Fruit fly (Drosophila melanogaster) whole organism, embryonic: ENCODE measurements around the gene Ilp7.

Experiments
- CG17361 ChIP-seq: fragments of 200-800 bp; sonication (Bioruptor generic); IDR thresholded peaks from 3 replicates; pipeline ENCODE4 v1.3.6; 2022; ENCODE audit warnings: missing biosample characterization, missing genetic modification characterization
- CG9727 ChIP-seq: fragments of 200-800 bp; sonication (Bioruptor generic); optimal IDR thresholded peaks from 3 replicates; lab custom pipeline; 2017; ENCODE audit warnings: missing biosample characterization, mild to moderate bottlenecking, missing genetic modification characterization
- Doc3 ChIP-seq: fragments of 200-800 bp; sonication (Bioruptor generic); IDR thresholded peaks from 3 replicates; pipeline ENCODE4 v1.3.6; 2022; ENCODE audit warnings: missing biosample characterization, missing genetic modification characterization; ENCODE audit not compliant: partially characterized antibody
- HHEX ChIP-seq: fragments of 200-800 bp; sonication (Bioruptor generic); optimal IDR thresholded peaks from 3 replicates; lab custom pipeline; 2017; ENCODE audit warnings: missing biosample characterization, mild to moderate bottlenecking, missing genetic modification characterization, missing genetic modification reagents
- Rx ChIP-seq: fragments of 200-800 bp; sonication (Bioruptor generic); IDR thresholded peaks from 2 replicates; pipeline ENCODE4 v1.3.6; 2022; ENCODE audit warnings: missing biosample characterization, missing genetic modification characterization
- caup ChIP-seq: fragments of 200-800 bp; sonication (Bioruptor generic); optimal IDR thresholded peaks from 3 replicates; lab custom pipeline; 2017; ENCODE audit warnings: missing biosample characterization, mild to moderate bottlenecking, missing genetic modification characterization, moderate library complexity; ENCODE audit not compliant: severe bottlenecking
- eve ChIP-seq, 2 experiments: fragments of >200 bp; optimal IDR thresholded peaks; 2 replicates each; lab custom pipeline; 2017; ENCODE audit warnings: missing biosample characterization in 2 of 2, missing genetic modification characterization in 2 of 2
- lab ChIP-seq: fragments of 200-800 bp; sonication (Bioruptor generic); optimal IDR thresholded peaks from 3 replicates; lab custom pipeline; 2017; ENCODE audit warnings: missing biosample characterization, missing genetic modification characterization, mild to moderate bottlenecking, moderate library complexity, missing genetic modification reagents
- prd ChIP-seq, 3 experiments: fragments of >200 bp in 2 of 3; fragments of 200-800 bp in 1 of 3; sonication (Bioruptor generic) in 1 of 3; optimal IDR thresholded peaks in 2 of 3; IDR thresholded peaks in 1 of 3; 2 replicates in 2 of 3; 3 replicates in 1 of 3; pipeline versions ENCODE4 v1.3.6 to Lab custom; 2017 to 2022; ENCODE audit warnings: missing biosample characterization in 1 of 3, missing genetic modification characterization in 1 of 3

DNA sequence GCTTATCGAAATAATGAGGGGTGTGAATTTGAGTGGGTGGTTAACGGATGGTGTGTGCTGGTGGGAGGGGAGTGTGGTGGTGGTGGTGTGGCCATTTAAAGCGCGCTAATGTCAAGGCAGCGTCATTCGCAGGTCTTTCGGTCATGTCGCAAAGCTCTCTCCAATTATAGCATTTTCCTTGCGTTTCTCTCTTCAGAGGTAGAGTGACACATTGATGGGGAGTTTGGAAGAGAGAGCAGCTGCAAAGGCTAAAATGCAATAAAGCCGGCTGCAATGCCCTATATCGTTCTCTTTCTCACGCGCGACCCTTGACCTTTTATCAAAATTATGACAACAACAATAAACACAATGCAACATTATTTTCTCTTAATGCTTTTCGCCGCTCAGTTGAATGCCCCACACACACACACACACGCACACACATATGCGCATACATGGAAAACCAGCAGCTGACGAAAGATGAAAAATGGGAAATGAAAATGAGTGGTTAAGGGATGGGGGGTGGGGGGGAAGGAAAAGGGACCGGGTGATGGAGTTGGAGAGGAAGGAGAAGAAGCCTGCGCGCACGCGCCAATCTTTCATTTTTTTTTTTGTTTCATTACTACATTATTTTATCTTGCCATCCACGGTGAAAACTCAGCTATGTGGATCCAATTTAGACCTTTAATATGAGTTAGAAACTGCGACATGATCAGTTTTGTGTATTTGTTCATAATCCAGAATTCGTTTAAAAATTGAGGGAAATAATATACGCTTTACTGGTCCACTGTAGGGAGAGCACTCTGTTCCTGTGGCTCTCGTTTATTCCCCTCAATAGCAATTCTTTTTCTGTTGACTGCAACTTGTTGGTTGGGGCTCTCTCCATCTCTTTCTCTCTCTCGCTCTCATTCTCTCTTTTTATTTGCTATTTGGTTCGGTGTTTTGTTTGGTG, 24.5 kb downstream of the Ilp7 start:
- peak; percentile 87 for TF ChIP-seq CG9727 (GFP tag; lab: Kevin White, UChicago)
- peak; percentile 69 for TF ChIP-seq HHEX (GFP tag; lab: Kevin White, UChicago)
- peak; percentile 86 for TF ChIP-seq lab (GFP tag; lab: Kevin White, UChicago)
- peak; percentile 75 for TF ChIP-seq caup (GFP tag; lab: Kevin White, UChicago)
- TF ChIP-seq prd (optimal IDR thresholded peaks at IDR 0.05; lab: Kevin White, UChicago): no peak
- peak; percentile 79 for TF ChIP-seq prd (GFP tag; IDR thresholded peaks at IDR 0.05; lab: Robert Waterston, UW)
- TF ChIP-seq CG17361 (GFP tag; lab: Robert Waterston, UW): peak; percentile 77
- peak; percentile 57 for TF ChIP-seq Rx (GFP tag; lab: Robert Waterston, UW)
- no peak for TF ChIP-seq Doc3 (GFP tag; lab: Robert Waterston, UW)
- peak in 1 of 2 experiments; percentile 84 for TF ChIP-seq eve (GFP tag; optimal IDR thresholded peaks at IDR 0.05; lab: Kevin White, UChicago)
